Comparison of ENCODE assay signal across 2 fruit fly cellular contexts in the genomic region with DNA sequence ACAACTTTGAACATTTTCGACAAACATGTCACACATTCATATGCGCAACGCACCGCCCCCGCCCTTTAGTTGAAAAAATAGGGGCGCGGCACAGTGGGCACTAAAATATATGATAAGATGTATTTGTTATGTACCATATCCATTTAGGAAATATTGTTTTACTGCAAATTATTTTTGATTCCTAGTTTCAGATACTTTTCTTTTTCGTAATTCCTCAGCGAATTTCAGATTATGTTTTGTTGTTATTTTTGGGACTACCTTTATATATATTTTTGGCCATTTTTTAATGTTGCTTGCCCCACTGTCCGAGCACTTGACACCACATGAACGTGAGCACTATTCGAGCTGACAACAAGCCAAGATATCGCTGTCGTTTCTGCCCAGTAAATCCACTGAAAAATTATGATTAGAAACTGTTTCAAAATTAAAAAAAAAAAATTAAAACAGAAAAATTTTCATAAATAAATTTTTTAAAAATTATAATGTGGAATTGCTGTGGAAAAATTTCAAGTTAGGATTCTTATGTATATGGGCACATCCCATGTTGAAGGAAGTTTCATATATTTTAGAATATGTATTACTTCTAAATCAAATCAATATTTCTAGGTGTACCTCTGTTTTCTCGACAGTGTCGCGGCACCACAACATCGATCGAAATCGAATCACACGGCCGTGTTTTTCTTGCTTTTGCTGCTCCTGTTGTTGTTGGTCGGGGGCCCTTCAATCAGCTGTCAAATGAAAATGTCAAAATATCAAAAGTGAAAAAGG.
TF ChIP-seq lines count a peak whose summit lies in the region.

No protein-coding gene starts in this region.

TF ChIP-seq in whole organism, embryonic, 481 proteins besides CTCF, POLR2A, EP300 and RAD21 (continued from another document and continues in another):
- TF ChIP-seq CG9609 (GFP tag; optimal IDR thresholded peaks at IDR 0.05; lab: Kevin White, UChicago) = peak; percentile 34
- peak; percentile 60 for TF ChIP-seq CG10565 (GFP tag; optimal IDR thresholded peaks at IDR 0.05; lab: Kevin White, UChicago)
- peak; percentile 14 for TF ChIP-seq emc (GFP tag; optimal IDR thresholded peaks at IDR 0.05; lab: Kevin White, UChicago)
- peak; percentile 57 for TF ChIP-seq psq (GFP tag; optimal IDR thresholded peaks at IDR 0.05; lab: Kevin White, UChicago)
- peak; percentile 82 for TF ChIP-seq CG18764 (GFP tag; optimal IDR thresholded peaks at IDR 0.05; lab: Kevin White, UChicago)
- TF ChIP-seq pnt (GFP tag; optimal IDR thresholded peaks at IDR 0.05; lab: Kevin White, UChicago) = peak; percentile 81
- TF ChIP-seq CG15073 (GFP tag; optimal IDR thresholded peaks at IDR 0.05; lab: Kevin White, UChicago) = no peak
- TF ChIP-seq eyg (GFP tag; optimal IDR thresholded peaks at IDR 0.05; lab: Kevin White, UChicago) = no peak
- TF ChIP-seq CG13775 (GFP tag; optimal IDR thresholded peaks at IDR 0.05; lab: Kevin White, UChicago) = peak; percentile 75
- peak; percentile 66 for TF ChIP-seq CG4328 (GFP tag; optimal IDR thresholded peaks at IDR 0.05; lab: Kevin White, UChicago)
- peak; percentile 75 for TF ChIP-seq kah (GFP tag; optimal IDR thresholded peaks at IDR 0.05; lab: Kevin White, UChicago)
- peak; percentile 43 for TF ChIP-seq ac (GFP tag; optimal IDR thresholded peaks at IDR 0.05; lab: Kevin White, UChicago)
- TF ChIP-seq Deaf1 (tag; optimal IDR thresholded peaks at IDR 0.05; lab: Kevin White, UChicago) = peak; percentile 74
- TF ChIP-seq CG10462 (GFP tag; optimal IDR thresholded peaks at IDR 0.05; lab: Kevin White, UChicago) = peak; percentile 44
- TF ChIP-seq NFAT (GFP tag; IDR thresholded peaks at IDR 0.05; lab: Robert Waterston, UW) = peak; percentile 64; the same call in 1 of the 2 replicates
- TF ChIP-seq lov (optimal IDR thresholded peaks at IDR 0.05; lab: Kevin White, UChicago) = no peak
- peak; percentile 88 for TF ChIP-seq lov (GFP tag; IDR thresholded peaks at IDR 0.05; lab: Robert Waterston, UW)
- peak; percentile 51 for TF ChIP-seq mam (GFP tag; optimal IDR thresholded peaks at IDR 0.05; lab: Kevin White, UChicago)
- peak; percentile 32; the same call in 1 of the 2 replicates for TF ChIP-seq Lim3 (GFP tag; IDR thresholded peaks at IDR 0.05; lab: Robert Waterston, UW)
- peak; percentile 78 for TF ChIP-seq CG33557 (GFP tag; optimal IDR thresholded peaks at IDR 0.05; lab: Kevin White, UChicago)
- peak; percentile 16 for TF ChIP-seq CG9876 (GFP tag; optimal IDR thresholded peaks at IDR 0.05; lab: Kevin White, UChicago)
- TF ChIP-seq Hsf (GFP tag; optimal IDR thresholded peaks at IDR 0.05; lab: Kevin White, UChicago) = peak; percentile 74
- peak; percentile 43; the same call in 1 of the 2 replicates for TF ChIP-seq CG13287 (GFP tag; IDR thresholded peaks at IDR 0.05; lab: Robert Waterston, UW; ENCODE audit: partially characterized antibody)
- peak; percentile 64 for TF ChIP-seq CG31388 (GFP tag; optimal IDR thresholded peaks at IDR 0.05; lab: Kevin White, UChicago)
- peak; percentile 55 for TF ChIP-seq slp2 (GFP tag; optimal IDR thresholded peaks at IDR 0.05; lab: Kevin White, UChicago)
- peak; percentile 66 for TF ChIP-seq NC2α (GFP tag; optimal IDR thresholded peaks at IDR 0.05; lab: Kevin White, UChicago)
- TF ChIP-seq ATbp (GFP tag; optimal IDR thresholded peaks at IDR 0.05; lab: Kevin White, UChicago) = peak; percentile 75
- TF ChIP-seq ERR (GFP tag; optimal IDR thresholded peaks at IDR 0.05; lab: Kevin White, UChicago) = peak; percentile 38
- no peak for TF ChIP-seq nom (GFP tag; optimal IDR thresholded peaks at IDR 0.05; lab: Kevin White, UChicago)
- no peak for TF ChIP-seq CG18011 (GFP tag; optimal IDR thresholded peaks at IDR 0.05; lab: Kevin White, UChicago)
- peak; percentile 86 for TF ChIP-seq seq (GFP tag; IDR thresholded peaks at IDR 0.05; lab: Robert Waterston, UW)
- TF ChIP-seq CG14441 (GFP tag; IDR thresholded peaks at IDR 0.05; lab: Robert Waterston, UW) = peak; percentile 91
- peak in 1 of 2 experiments; percentile 50 for TF ChIP-seq Hr78 (GFP tag; optimal IDR thresholded peaks at IDR 0.05; lab: Kevin White, UChicago)
- peak in 1 of 2 experiments; percentile 92 for TF ChIP-seq Eip74EF (GFP tag; optimal IDR thresholded peaks at IDR 0.05; lab: Kevin White, UChicago)
- peak; percentile 9 for TF ChIP-seq CG4617 (GFP tag; optimal IDR thresholded peaks at IDR 0.05; lab: Kevin White, UChicago; ENCODE audit: borderline replicate concordance)
- peak; percentile 61 for TF ChIP-seq Vsx1 (GFP tag; optimal IDR thresholded peaks at IDR 0.05; lab: Kevin White, UChicago)
- peak; percentile 32 for TF ChIP-seq Dad (GFP tag; optimal IDR thresholded peaks at IDR 0.05; lab: Kevin White, UChicago)
- TF ChIP-seq HLHmδ (GFP tag; optimal IDR thresholded peaks at IDR 0.05; lab: Kevin White, UChicago) = no peak
- TF ChIP-seq CG4854 (GFP tag; optimal IDR thresholded peaks at IDR 0.05; lab: Kevin White, UChicago) = peak; percentile 82
- peak; percentile 93 for TF ChIP-seq CG14710 (tag; optimal IDR thresholded peaks at IDR 0.05; lab: Kevin White, UChicago)
- no peak for TF ChIP-seq pita (GFP tag; optimal IDR thresholded peaks at IDR 0.05; lab: Kevin White, UChicago)
- TF ChIP-seq CG14667 (GFP tag; IDR thresholded peaks at IDR 0.05; lab: Robert Waterston, UW) = peak; percentile 84
- peak; percentile 61; the same call in 1 of the 2 replicates for TF ChIP-seq MBD-R2 (GFP tag; IDR thresholded peaks at IDR 0.05; lab: Robert Waterston, UW)
- TF ChIP-seq usp (GFP tag; optimal IDR thresholded peaks at IDR 0.05; lab: Kevin White, UChicago) = no peak
- peak; percentile 72 for TF ChIP-seq chm (GFP tag; IDR thresholded peaks at IDR 0.05; lab: Robert Waterston, UW)
- peak; percentile 92 for TF ChIP-seq ci (GFP tag; IDR thresholded peaks at IDR 0.05; lab: Robert Waterston, UW)
- TF ChIP-seq Dll (GFP tag; IDR thresholded peaks at IDR 0.05; lab: Robert Waterston, UW; ENCODE audit: partially characterized antibody) = peak; percentile 23; the same call in 1 of the 4 replicates
- TF ChIP-seq CG8281 (tag; optimal IDR thresholded peaks at IDR 0.05; lab: Kevin White, UChicago) = no peak
- peak; percentile 73 for TF ChIP-seq en (GFP tag; optimal IDR thresholded peaks at IDR 0.05; lab: Kevin White, UChicago)
- peak; percentile 85 for TF ChIP-seq CG10147 (GFP tag; optimal IDR thresholded peaks at IDR 0.05; lab: Kevin White, UChicago)
- peak; percentile 73 for TF ChIP-seq run (tag; optimal IDR thresholded peaks at IDR 0.05; lab: Kevin White, UChicago)
- TF ChIP-seq rib (GFP tag; IDR thresholded peaks at IDR 0.05; lab: Robert Waterston, UW) = 0 out of 2 replicates have a peak, but pooled peaks have one; percentile 41
- TF ChIP-seq CG9797 (GFP tag; optimal IDR thresholded peaks at IDR 0.05; lab: Kevin White, UChicago) = no peak
- no peak for TF ChIP-seq CG17912 (GFP tag; optimal IDR thresholded peaks at IDR 0.05; lab: Kevin White, UChicago)
- peak; percentile 83 for TF ChIP-seq oc (tag; optimal IDR thresholded peaks at IDR 0.05; lab: Kevin White, UChicago)
- TF ChIP-seq Stat92E (GFP tag; optimal IDR thresholded peaks at IDR 0.05; lab: Kevin White, UChicago) = peak in 1 of 3 experiments; percentile 42
- TF ChIP-seq CG13424 (tag; optimal IDR thresholded peaks at IDR 0.05; lab: Kevin White, UChicago) = peak; percentile 92
- peak; percentile 94 for TF ChIP-seq CG7839 (tag; optimal IDR thresholded peaks at IDR 0.05; lab: Kevin White, UChicago)

TF ChIP-seq in whole organism, prepupa, 60 proteins besides CTCF, POLR2A, EP300 and RAD21 (continued from another document):
- TF ChIP-seq topi (GFP tag; optimal IDR thresholded peaks at IDR 0.05; lab: Kevin White, UChicago) (peak; percentile 15), dac (GFP tag; optimal IDR thresholded peaks at IDR 0.05; lab: Kevin White, UChicago) (peak; percentile 6), esn (GFP tag; optimal IDR thresholded peaks at IDR 0.05; lab: Kevin White, UChicago) (peak; percentile 7), Ets21C (GFP tag; optimal IDR thresholded peaks at IDR 0.05; lab: Kevin White, UChicago) (no peak), CG3919 (GFP tag; optimal IDR thresholded peaks at IDR 0.05; lab: Kevin White, UChicago) (peak; percentile 51), achi (GFP tag; optimal IDR thresholded peaks at IDR 0.05; lab: Kevin White, UChicago) (peak; percentile 30), Ets96B (tag; optimal IDR thresholded peaks at IDR 0.05; lab: Kevin White, UChicago) (peak; percentile 24), Lpt (GFP tag; optimal IDR thresholded peaks at IDR 0.05; lab: Kevin White, UChicago) (no peak), Eip78C (GFP tag; lab: Kevin White, UChicago) (peak; percentile 64)
TF ChIP-seq in whole organism, prepupa: peak in this region for 19.
